Fruit fly (Drosophila melanogaster) whole organism, embryonic: ENCODE measurements around the gene CG42699.

Experiments
- Atf-2 ChIP-seq: fragments of 200-800 bp; sonication (Bioruptor generic); optimal IDR thresholded peaks from 2 replicates; lab custom pipeline; 2016; ENCODE audit warnings: missing biosample characterization, missing genetic modification characterization
- CG10267 ChIP-seq: fragments of 200-800 bp; sonication (Bioruptor generic); optimal IDR thresholded peaks from 2 replicates; lab custom pipeline; 2018; ENCODE audit warnings: missing biosample characterization, mild to moderate bottlenecking, missing genetic modification characterization, moderate library complexity
- CG10321 ChIP-seq: fragments of 200-800 bp; sonication (Bioruptor generic); IDR thresholded peaks from 2 replicates; pipeline ENCODE4 v1.3.6; 2022; ENCODE audit warnings: missing biosample characterization, missing genetic modification characterization
- CG14014 ChIP-seq: fragments of 200-800 bp; sonication (Bioruptor generic); IDR thresholded peaks from 2 replicates; pipeline ENCODE4 v1.3.6; 2022; ENCODE audit warnings: missing biosample characterization, missing genetic modification characterization
- CG15011 ChIP-seq: fragments of 200-800 bp; sonication (Bioruptor generic); optimal IDR thresholded peaks from 3 replicates; lab custom pipeline; 2018; ENCODE audit warnings: missing biosample characterization, mild to moderate bottlenecking, missing genetic modification characterization
- CG15514 ChIP-seq: fragments of 200-800 bp; sonication (Bioruptor generic); optimal IDR thresholded peaks from 3 replicates; lab custom pipeline; 2017; ENCODE audit warnings: missing biosample characterization, missing genetic modification characterization, mild to moderate bottlenecking, moderate library complexity, missing genetic modification reagents
- CG16863 ChIP-seq: fragments of 200-800 bp; sonication (Bioruptor generic); optimal IDR thresholded peaks from 3 replicates; lab custom pipeline; 2016; ENCODE audit warnings: missing biosample characterization, missing genetic modification characterization
- CG17186 ChIP-seq: fragments of 200-800 bp; sonication (Bioruptor generic); optimal IDR thresholded peaks from 3 replicates; lab custom pipeline; 2017; ENCODE audit warnings: missing biosample characterization, missing genetic modification reagents, missing genetic modification characterization
- CG17829 ChIP-seq: fragments of 200-800 bp; optimal IDR thresholded peaks from 2 replicates; lab custom pipeline; 2019; ENCODE audit warnings: missing biosample characterization, mild to moderate bottlenecking, missing genetic modification characterization, moderate library complexity
- CG30431 ChIP-seq: fragments of 200-800 bp; sonication (Bioruptor generic); optimal IDR thresholded peaks from 2 replicates; lab custom pipeline; 2017; ENCODE audit warnings: missing biosample characterization, missing genetic modification characterization
- CG4730 ChIP-seq: fragments of 200-800 bp; sonication (Bioruptor generic); IDR thresholded peaks from 2 replicates; pipeline ENCODE4 v1.3.6; 2022; ENCODE audit warnings: missing biosample characterization, missing genetic modification characterization
- CG5180 ChIP-seq: fragments of 200-800 bp; sonication (Bioruptor generic); optimal IDR thresholded peaks from 3 replicates; lab custom pipeline; 2017; ENCODE audit warnings: missing biosample characterization, missing genetic modification characterization, mild to moderate bottlenecking, moderate library complexity, missing genetic modification reagents
- CG7271 ChIP-seq: fragments of 200-800 bp; sonication (Bioruptor generic); optimal IDR thresholded peaks from 2 replicates; lab custom pipeline; 2018; ENCODE audit warnings: missing biosample characterization, mild to moderate bottlenecking, missing genetic modification characterization, moderate library complexity
- CG7745 ChIP-seq: fragments of 200-800 bp; sonication (Bioruptor generic); optimal IDR thresholded peaks from 2 replicates; lab custom pipeline; 2018; ENCODE audit warnings: missing biosample characterization, mild to moderate bottlenecking, missing genetic modification characterization, moderate library complexity
- CG7786 ChIP-seq: fragments of 200-800 bp; sonication (Bioruptor generic); optimal IDR thresholded peaks from 2 replicates; lab custom pipeline; 2016; ENCODE audit warnings: missing biosample characterization, missing genetic modification characterization
- CHES-1-like ChIP-seq: fragments of 200-800 bp; sonication (Bioruptor generic); optimal IDR thresholded peaks from 2 replicates; lab custom pipeline; 2016; ENCODE audit warnings: missing biosample characterization, missing genetic modification characterization
- CrebB ChIP-seq: fragments of 200-800 bp; sonication (Bioruptor generic); optimal IDR thresholded peaks from 3 replicates; lab custom pipeline; 2018; ENCODE audit warnings: missing biosample characterization, mild to moderate bottlenecking, missing genetic modification characterization
- Dbx ChIP-seq: fragments of 200-800 bp; sonication (Bioruptor generic); IDR thresholded peaks from 3 replicates; pipeline ENCODE4 v1.3.6; 2022; ENCODE audit warnings: missing biosample characterization, missing genetic modification characterization
- Deaf1 ChIP-seq: fragments of 200-800 bp; optimal IDR thresholded peaks from 3 replicates; lab custom pipeline; 2019; ENCODE audit warnings: missing biosample characterization, mild to moderate bottlenecking, missing genetic modification characterization, moderate library complexity
- Dip3 ChIP-seq: fragments of 200-800 bp; sonication (Bioruptor generic); optimal IDR thresholded peaks from 3 replicates; lab custom pipeline; 2016; ENCODE audit warnings: missing biosample characterization, missing genetic modification characterization
- Dp ChIP-seq: fragments of 200-800 bp; sonication (Bioruptor generic); optimal IDR thresholded peaks from 2 replicates; lab custom pipeline; 2018; ENCODE audit warnings: missing biosample characterization, mild to moderate bottlenecking, missing genetic modification characterization, moderate library complexity
- Ets97D ChIP-seq: fragments of 200-800 bp; sonication (Bioruptor generic); optimal IDR thresholded peaks from 3 replicates; lab custom pipeline; 2016; ENCODE audit warnings: missing biosample characterization, missing genetic modification characterization
- Gug ChIP-seq: fragments of 200-800 bp; sonication (Bioruptor generic); IDR thresholded peaks from 4 replicates; pipeline ENCODE4 v1.3.6; 2022; ENCODE audit warnings: missing biosample characterization, missing genetic modification characterization
- H2.0 ChIP-seq: fragments of 200-800 bp; sonication (Bioruptor generic); IDR thresholded peaks from 2 replicates; pipeline ENCODE4 v1.3.6; 2022; ENCODE audit warnings: missing biosample characterization, missing genetic modification characterization
- Hr3 ChIP-seq: fragments of 200-800 bp; sonication (Bioruptor generic); optimal IDR thresholded peaks from 3 replicates; lab custom pipeline; 2016; ENCODE audit warnings: missing biosample characterization, missing genetic modification characterization
- Lpt ChIP-seq: fragments of >200 bp; optimal IDR thresholded peaks from 2 replicates; lab custom pipeline; 2018; ENCODE audit warnings: missing biosample characterization, missing genetic modification characterization
- Side ChIP-seq: fragments of 200-800 bp; sonication (Bioruptor generic); optimal IDR thresholded peaks from 2 replicates; lab custom pipeline; 2016; ENCODE audit warnings: missing biosample characterization, missing genetic modification characterization
- Spps ChIP-seq: fragments of 200-800 bp; sonication (Bioruptor generic); optimal IDR thresholded peaks from 2 replicates; lab custom pipeline; 2018; ENCODE audit warnings: missing biosample characterization, mild to moderate bottlenecking, missing genetic modification characterization
- Trl ChIP-seq, 3 experiments: fragments of >200 bp in 2 of 3; fragments of 200-800 bp in 1 of 3; sonication (Bioruptor generic) in 1 of 3; optimal IDR thresholded peaks; 2 replicates in 1 of 3; 3 replicates in 2 of 3; lab custom pipeline; 2016 to 2017; ENCODE audit warnings: missing biosample characterization in 1 of 3, missing genetic modification characterization in 1 of 3
- ato ChIP-seq: fragments of 200-800 bp; sonication (Bioruptor generic); IDR thresholded peaks from 2 replicates; pipeline ENCODE4 v1.3.6; 2022; ENCODE audit warnings: missing biosample characterization, missing genetic modification characterization; ENCODE audit not compliant: partially characterized antibody
- crol ChIP-seq: fragments of 200-800 bp; sonication (Bioruptor generic); IDR thresholded peaks from 2 replicates; pipeline ENCODE4 v1.3.6; 2022; ENCODE audit warnings: missing biosample characterization, missing genetic modification characterization
- disco-r ChIP-seq: fragments of 200-800 bp; sonication (Bioruptor generic); optimal IDR thresholded peaks from 2 replicates; lab custom pipeline; 2016; ENCODE audit warnings: missing biosample characterization, missing genetic modification characterization
- ewg ChIP-seq: fragments of 200-800 bp; sonication (Bioruptor generic); optimal IDR thresholded peaks from 3 replicates; lab custom pipeline; 2017; ENCODE audit warnings: mild to moderate bottlenecking, missing biosample characterization, missing genetic modification reagents, missing genetic modification characterization
- fd3F ChIP-seq: fragments of 200-800 bp; sonication (Bioruptor generic); optimal IDR thresholded peaks from 2 replicates; lab custom pipeline; 2018; ENCODE audit warnings: missing biosample characterization, mild to moderate bottlenecking, missing genetic modification characterization, moderate library complexity
- gce ChIP-seq: fragments of 200-800 bp; sonication (Bioruptor generic); IDR thresholded peaks from 3 replicates; pipeline ENCODE4 v1.3.6; 2022; ENCODE audit warnings: missing biosample characterization, missing genetic modification characterization
- gem ChIP-seq: fragments of 200-800 bp; sonication (Bioruptor generic); optimal IDR thresholded peaks from 2 replicates; lab custom pipeline; 2019; ENCODE audit warnings: missing biosample characterization, mild to moderate bottlenecking, missing genetic modification characterization, moderate library complexity
- grn ChIP-seq: fragments of 200-800 bp; sonication (Bioruptor generic); optimal IDR thresholded peaks from 3 replicates; lab custom pipeline; 2017; ENCODE audit warnings: missing biosample characterization, missing genetic modification characterization
- gro ChIP-seq: fragments of 200-800 bp; sonication (Bioruptor generic); optimal IDR thresholded peaks from 2 replicates; lab custom pipeline; 2016; ENCODE audit warnings: missing biosample characterization, missing genetic modification characterization
- ham ChIP-seq: fragments of 200-800 bp; sonication (Bioruptor generic); IDR thresholded peaks from 2 replicates; pipeline ENCODE4 v1.3.6; 2022; ENCODE audit warnings: missing biosample characterization, missing genetic modification characterization
- nerfin-2 ChIP-seq: fragments of 200-800 bp; sonication (Bioruptor generic); IDR thresholded peaks from 2 replicates; pipeline ENCODE4 v1.3.6; 2022; ENCODE audit warnings: missing biosample characterization, missing genetic modification characterization; ENCODE audit not compliant: partially characterized antibody
- pfk ChIP-seq: fragments of 200-800 bp; sonication (Bioruptor generic); optimal IDR thresholded peaks from 2 replicates; lab custom pipeline; 2018; ENCODE audit warnings: missing biosample characterization, mild to moderate bottlenecking, missing genetic modification characterization, moderate library complexity
- pzg ChIP-seq: fragments of 200-800 bp; sonication (Bioruptor generic); optimal IDR thresholded peaks from 3 replicates; lab custom pipeline; 2018; ENCODE audit warnings: missing biosample characterization, mild to moderate bottlenecking, missing genetic modification characterization, moderate library complexity
- run ChIP-seq: fragments of 200-800 bp; sonication (Bioruptor generic); optimal IDR thresholded peaks from 3 replicates; lab custom pipeline; 2018; ENCODE audit warnings: missing biosample characterization, mild to moderate bottlenecking, missing genetic modification characterization
- salm ChIP-seq: fragments of 200-800 bp; sonication (Bioruptor generic); optimal IDR thresholded peaks from 2 replicates; lab custom pipeline; 2018; ENCODE audit warnings: missing biosample characterization, mild to moderate bottlenecking, missing genetic modification characterization
- sisA ChIP-seq: fragments of 200-800 bp; sonication (Bioruptor generic); IDR thresholded peaks from 2 replicates; pipeline ENCODE4 v1.3.6; 2022; ENCODE audit warnings: missing biosample characterization, missing genetic modification characterization
- sob ChIP-seq: fragments of 200-800 bp; sonication (Bioruptor generic); IDR thresholded peaks from 2 replicates; pipeline ENCODE4 v1.3.6; 2022; ENCODE audit warnings: missing biosample characterization, missing genetic modification characterization
- tup ChIP-seq: fragments of 200-800 bp; sonication (Bioruptor generic); optimal IDR thresholded peaks from 2 replicates; lab custom pipeline; 2016; ENCODE audit warnings: missing biosample characterization, mild to moderate bottlenecking, missing genetic modification characterization, moderate library complexity
- vfl ChIP-seq: fragments of 200-800 bp; sonication (Bioruptor generic); optimal IDR thresholded peaks from 2 replicates; lab custom pipeline; 2016; ENCODE audit warnings: missing biosample characterization, missing genetic modification characterization
- vvl ChIP-seq: fragments of 200-800 bp; sonication (Bioruptor generic); IDR thresholded peaks from 2 replicates; pipeline ENCODE4 v1.3.6; 2022; ENCODE audit warnings: missing biosample characterization, missing genetic modification characterization

Gene CG42699

dm6 chrX:5781520-5781919, 17.2 kb downstream of the CG42699 start, which contains the start of gene CG3108:
CG3108 (minus strand) TSS chrX:5781620.
- TF ChIP-seq CG15514 (GFP tag; lab: Kevin White, UChicago) (no peak), Side (no peak), CG16863 (GFP tag; lab: Kevin White, UChicago) (no peak), ham (GFP tag; lab: Robert Waterston, UW) (no peak), Dip3 (no peak), CG15011 (GFP tag; lab: Kevin White, UChicago) (no peak), CG14014 (GFP tag; lab: Robert Waterston, UW) (no peak), pzg (GFP tag; lab: Kevin White, UChicago) (no peak), CG17829 (tag; lab: Kevin White, UChicago) (no peak), CG5180 (GFP tag; lab: Kevin White, UChicago) (no peak), Dp (GFP tag; lab: Kevin White, UChicago) (no peak), vfl (no peak), sob (GFP tag; lab: Robert Waterston, UW) (no peak), gem (no peak), sisA (GFP tag; lab: Robert Waterston, UW) (no peak), fd3F (GFP tag; lab: Kevin White, UChicago) (no peak), CG4730 (GFP tag; lab: Robert Waterston, UW) (no peak), Deaf1 (tag; lab: Kevin White, UChicago) (no peak), Spps (no peak), crol (GFP tag; lab: Robert Waterston, UW) (no peak)

- TF ChIP-seq CG17186 = no peak
- no peak for TF ChIP-seq CHES-1-like (GFP tag; lab: Kevin White, UChicago)
- TF ChIP-seq disco-r (GFP tag; lab: Kevin White, UChicago) = no peak
- no peak for TF ChIP-seq CG7745 (tag; lab: Kevin White, UChicago)
- peak; percentile 52; the same call in 1 of the 2 replicates for TF ChIP-seq vvl
- TF ChIP-seq nerfin-2 = no peak
- no peak for TF ChIP-seq Dp (GFP tag; lab: Kevin White, UChicago)
- no peak for TF ChIP-seq gro (GFP tag; lab: Kevin White, UChicago)
- TF ChIP-seq Trl (optimal IDR thresholded peaks at IDR 0.05; lab: Kevin White, UChicago) = no peak
- no peak for TF ChIP-seq Trl (GFP tag; optimal IDR thresholded peaks at IDR 0.05; lab: Kevin White, UChicago)
- no peak for TF ChIP-seq grn (GFP tag; lab: Kevin White, UChicago)
- no peak for TF ChIP-seq CG7786 (GFP tag; lab: Kevin White, UChicago)
- no peak for TF ChIP-seq Dbx (GFP tag; lab: Robert Waterston, UW)
- no peak for TF ChIP-seq salm (tag; lab: Kevin White, UChicago)
- peak; percentile 31 for TF ChIP-seq ewg
- TF ChIP-seq Ets97D (GFP tag; lab: Kevin White, UChicago) = no peak
- TF ChIP-seq pfk (GFP tag; lab: Kevin White, UChicago) = no peak
- TF ChIP-seq CG10321 (GFP tag; lab: Robert Waterston, UW) = no peak
- no peak for TF ChIP-seq Lpt (GFP tag; lab: Kevin White, UChicago)
- no peak for TF ChIP-seq ato (GFP tag; lab: Robert Waterston, UW)
- TF ChIP-seq CrebB (tag; lab: Kevin White, UChicago) = no peak
- no peak for TF ChIP-seq CG30431 (GFP tag; lab: Kevin White, UChicago)
- no peak for TF ChIP-seq run (tag; lab: Kevin White, UChicago)
- peak; percentile 4 for TF ChIP-seq CG16863 (GFP tag; lab: Kevin White, UChicago)
- TF ChIP-seq CG7271 (tag; lab: Kevin White, UChicago) = no peak
- TF ChIP-seq tup = no peak
- 0 out of 4 replicates have a peak, but pooled peaks have one; percentile 19 for TF ChIP-seq Gug (GFP tag; lab: Robert Waterston, UW)
- no peak for TF ChIP-seq H2.0 (GFP tag; lab: Robert Waterston, UW)
- peak; percentile 26 for TF ChIP-seq CG10267 (tag; lab: Kevin White, UChicago)
- no peak for TF ChIP-seq gce
- TF ChIP-seq Atf-2 = no peak
- TF ChIP-seq Hr3 (GFP tag; lab: Kevin White, UChicago) = no peak
Measured at dm6 chrX:5783260-5784040, 19.1 kb downstream of the CG42699 start.
